Fruit fly (Drosophila melanogaster) whole organism, embryonic: ENCODE measurements around the gene CG32428.

ENCODE experiments used
- Aef1 ChIP-seq: fragments of 200-800 bp; sonication (Bioruptor generic); IDR thresholded peaks from 3 replicates; pipeline ENCODE4 v1.3.6; 2022; ENCODE audit warnings: missing biosample characterization, missing genetic modification characterization
- C15 ChIP-seq: fragments of 200-800 bp; sonication (Bioruptor generic); IDR thresholded peaks from 3 replicates; pipeline ENCODE4 v1.3.6; 2022; ENCODE audit warnings: missing biosample characterization, missing genetic modification characterization
- CG12071 ChIP-seq: fragments of 200-800 bp; sonication (Bioruptor generic); optimal IDR thresholded peaks from 3 replicates; lab custom pipeline; 2018; ENCODE audit warnings: missing biosample characterization, mild to moderate bottlenecking, missing genetic modification characterization
- CG12659 ChIP-seq: fragments of 200-800 bp; sonication (Bioruptor generic); optimal IDR thresholded peaks from 3 replicates; lab custom pipeline; 2017; ENCODE audit warnings: mild to moderate bottlenecking, missing biosample characterization, missing genetic modification reagents, missing genetic modification characterization
- CG13894 ChIP-seq: fragments of 200-800 bp; sonication (Bioruptor generic); optimal IDR thresholded peaks from 3 replicates; lab custom pipeline; 2018; ENCODE audit warnings: missing biosample characterization, mild to moderate bottlenecking, missing genetic modification characterization, moderate library complexity
- CG15601 ChIP-seq: fragments of 200-800 bp; sonication (Bioruptor generic); optimal IDR thresholded peaks from 3 replicates; lab custom pipeline; 2019; ENCODE audit warnings: missing biosample characterization, mild to moderate bottlenecking, missing genetic modification characterization, moderate library complexity
- CG1602 ChIP-seq: fragments of 200-800 bp; sonication (Bioruptor generic); optimal IDR thresholded peaks from 3 replicates; lab custom pipeline; 2016; ENCODE audit warnings: missing biosample characterization, missing genetic modification characterization
- CG17361 ChIP-seq: fragments of 200-800 bp; sonication (Bioruptor generic); IDR thresholded peaks from 3 replicates; pipeline ENCODE4 v1.3.6; 2022; ENCODE audit warnings: missing biosample characterization, missing genetic modification characterization
- CG18476 ChIP-seq: fragments of 200-800 bp; sonication (Bioruptor generic); optimal IDR thresholded peaks from 2 replicates; lab custom pipeline; 2016; ENCODE audit warnings: missing biosample characterization, mild to moderate bottlenecking, missing genetic modification characterization
- CG18599 ChIP-seq: fragments of 200-800 bp; sonication (Bioruptor generic); optimal IDR thresholded peaks from 3 replicates; lab custom pipeline; 2017; ENCODE audit warnings: missing biosample characterization, missing genetic modification characterization, mild to moderate bottlenecking, moderate library complexity, missing genetic modification reagents
- CG30403 ChIP-seq: fragments of 200-800 bp; sonication (Bioruptor generic); optimal IDR thresholded peaks from 3 replicates; lab custom pipeline; 2016; ENCODE audit warnings: missing biosample characterization, missing genetic modification characterization
- CG31224 ChIP-seq: fragments of 200-800 bp; sonication (Bioruptor generic); IDR thresholded peaks from 2 replicates; pipeline ENCODE4 v1.3.6; 2022; ENCODE audit warnings: missing biosample characterization, missing genetic modification characterization
- CG32767 ChIP-seq: fragments of 200-800 bp; sonication (Bioruptor generic); IDR thresholded peaks from 2 replicates; pipeline ENCODE4 v1.3.6; 2022; ENCODE audit warnings: missing biosample characterization, missing genetic modification characterization
- CG34422 ChIP-seq: fragments of 200-800 bp; sonication (Bioruptor generic); IDR thresholded peaks from 3 replicates; pipeline ENCODE4 v1.3.6; 2022; ENCODE audit warnings: missing biosample characterization, missing genetic modification characterization
- CG3847 ChIP-seq: fragments of 200-800 bp; sonication (Bioruptor generic); IDR thresholded peaks from 2 replicates; pipeline ENCODE4 v1.3.6; 2022; ENCODE audit warnings: missing biosample characterization, missing genetic modification characterization
- CG4360 ChIP-seq: fragments of 200-800 bp; sonication (Bioruptor generic); IDR thresholded peaks from 2 replicates; pipeline ENCODE4 v1.3.6; 2022; ENCODE audit warnings: missing biosample characterization, missing genetic modification characterization
- CG8290 ChIP-seq, 3 experiments: fragments of 200-800 bp; sonication (Bioruptor generic); optimal IDR thresholded peaks; 2 replicates each; lab custom pipeline; 2016 to 2019; ENCODE audit warnings: missing biosample characterization in 3 of 3, missing genetic modification characterization in 3 of 3, mild to moderate bottlenecking in 2 of 3, moderate library complexity in 1 of 3
- CG8765 ChIP-seq: fragments of 200-800 bp; sonication (Bioruptor generic); IDR thresholded peaks from 2 replicates; pipeline ENCODE4 v1.3.6; 2022; ENCODE audit warnings: missing biosample characterization, missing genetic modification characterization
- CG9817 ChIP-seq: fragments of 200-800 bp; sonication (Bioruptor generic); optimal IDR thresholded peaks from 2 replicates; lab custom pipeline; 2018; ENCODE audit warnings: missing biosample characterization, mild to moderate bottlenecking, missing genetic modification characterization, moderate library complexity
- Deaf1 ChIP-seq: fragments of 200-800 bp; optimal IDR thresholded peaks from 3 replicates; lab custom pipeline; 2019; ENCODE audit warnings: missing biosample characterization, mild to moderate bottlenecking, missing genetic modification characterization, moderate library complexity
- Dp ChIP-seq: fragments of 200-800 bp; sonication (Bioruptor generic); optimal IDR thresholded peaks from 2 replicates; lab custom pipeline; 2018; ENCODE audit warnings: missing biosample characterization, mild to moderate bottlenecking, missing genetic modification characterization, moderate library complexity
- Eip74EF ChIP-seq, 2 experiments: fragments of 200-800 bp in 1 of 2; fragments of >200 bp in 1 of 2; sonication (Bioruptor generic) in 1 of 2; optimal IDR thresholded peaks; 2 replicates each; lab custom pipeline; 2017 to 2019; ENCODE audit warnings: missing biosample characterization in 2 of 2, missing genetic modification characterization in 2 of 2, mild to moderate bottlenecking in 1 of 2, moderate library complexity in 1 of 2
- Fer1 ChIP-seq: fragments of 200-800 bp; sonication (Bioruptor generic); optimal IDR thresholded peaks from 2 replicates; lab custom pipeline; 2017; ENCODE audit warnings: missing biosample characterization, mild to moderate bottlenecking, missing genetic modification characterization
- GATAe ChIP-seq: fragments of 200-800 bp; sonication (Bioruptor generic); conservative IDR thresholded peaks from 2 replicates; pipeline ENCODE4 v1.3.6; 2022; ENCODE audit warnings: missing biosample characterization, missing genetic modification characterization
- HmgZ ChIP-seq: fragments of 200-800 bp; sonication (Bioruptor generic); optimal IDR thresholded peaks from 2 replicates; lab custom pipeline; 2018; ENCODE audit warnings: missing biosample characterization, mild to moderate bottlenecking, missing genetic modification characterization
- Lhr ChIP-seq: fragments of 200-800 bp; sonication (Bioruptor generic); optimal IDR thresholded peaks from 3 replicates; lab custom pipeline; 2017; ENCODE audit warnings: mild to moderate bottlenecking, missing biosample characterization, missing genetic modification reagents, missing genetic modification characterization
- Meics ChIP-seq: fragments of 200-800 bp; sonication (Bioruptor generic); optimal IDR thresholded peaks from 2 replicates; lab custom pipeline; 2017; ENCODE audit warnings: missing biosample characterization, mild to moderate bottlenecking, missing genetic modification characterization
- Xbp1 ChIP-seq: fragments of 200-800 bp; sonication (Bioruptor generic); optimal IDR thresholded peaks from 3 replicates; lab custom pipeline; 2016; ENCODE audit warnings: missing biosample characterization, mild to moderate bottlenecking, missing genetic modification characterization
- abd-A ChIP-seq: fragments of 200-800 bp; sonication (Bioruptor generic); optimal IDR thresholded peaks from 3 replicates; lab custom pipeline; 2019; ENCODE audit warnings: missing biosample characterization, mild to moderate bottlenecking, missing genetic modification characterization, moderate library complexity
- bbx ChIP-seq: fragments of 200-800 bp; sonication (Bioruptor generic); IDR thresholded peaks from 2 replicates; pipeline ENCODE4 v1.3.6; 2022; ENCODE audit warnings: missing biosample characterization, missing genetic modification characterization; ENCODE audit not compliant: partially characterized antibody
- cg ChIP-seq: fragments of 200-800 bp; sonication (Bioruptor generic); optimal IDR thresholded peaks from 3 replicates; lab custom pipeline; 2019; ENCODE audit warnings: missing biosample characterization, mild to moderate bottlenecking, missing genetic modification characterization, moderate library complexity
- chinmo ChIP-seq: fragments of 200-800 bp; sonication (Bioruptor generic); IDR thresholded peaks from 4 replicates; pipeline ENCODE4 v1.3.6; 2022; ENCODE audit warnings: missing biosample characterization, missing genetic modification characterization; ENCODE audit not compliant: partially characterized antibody
- grau ChIP-seq: fragments of 200-800 bp; optimal IDR thresholded peaks from 3 replicates; lab custom pipeline; 2019; ENCODE audit warnings: missing biosample characterization, mild to moderate bottlenecking, missing genetic modification characterization, moderate library complexity
- gt ChIP-seq: fragments of 200-800 bp; sonication (Bioruptor generic); IDR thresholded peaks from 2 replicates; pipeline ENCODE4 v1.3.6; 2022; ENCODE audit warnings: missing biosample characterization, missing genetic modification characterization
- hth ChIP-seq: fragments of >200 bp; optimal IDR thresholded peaks from 2 replicates; lab custom pipeline; 2017; ENCODE audit warnings: inconsistent platforms
- ind ChIP-seq: fragments of 200-800 bp; sonication (Bioruptor generic); optimal IDR thresholded peaks from 3 replicates; lab custom pipeline; 2016; ENCODE audit warnings: missing biosample characterization, missing genetic modification characterization
- mirr ChIP-seq: fragments of 200-800 bp; sonication (Bioruptor generic); optimal IDR thresholded peaks from 3 replicates; lab custom pipeline; 2018; ENCODE audit warnings: missing biosample characterization, mild to moderate bottlenecking, missing genetic modification characterization
- nmo ChIP-seq: fragments of 200-800 bp; sonication (Bioruptor generic); optimal IDR thresholded peaks from 2 replicates; lab custom pipeline; 2018; ENCODE audit warnings: missing biosample characterization, mild to moderate bottlenecking, missing genetic modification characterization, moderate library complexity
- oc ChIP-seq: fragments of 200-800 bp; sonication (Bioruptor generic); optimal IDR thresholded peaks from 2 replicates; lab custom pipeline; 2018; ENCODE audit warnings: missing biosample characterization, mild to moderate bottlenecking, missing genetic modification characterization, moderate library complexity
- psq ChIP-seq: fragments of 200-800 bp; sonication (Bioruptor generic); optimal IDR thresholded peaks from 2 replicates; lab custom pipeline; 2017; ENCODE audit warnings: missing biosample characterization, missing genetic modification characterization
- run ChIP-seq: fragments of 200-800 bp; sonication (Bioruptor generic); optimal IDR thresholded peaks from 3 replicates; lab custom pipeline; 2018; ENCODE audit warnings: missing biosample characterization, mild to moderate bottlenecking, missing genetic modification characterization
- sd ChIP-seq: fragments of 200-800 bp; sonication (Bioruptor generic); optimal IDR thresholded peaks from 3 replicates; lab custom pipeline; 2018; ENCODE audit warnings: missing biosample characterization, mild to moderate bottlenecking, missing genetic modification characterization, moderate library complexity
- sens ChIP-seq: fragments of 200-800 bp; sonication (Bioruptor generic); peaks from one replicate; lab custom pipeline; 2016; ENCODE audit warnings: missing biosample characterization, missing genetic modification characterization
- slp2 ChIP-seq: fragments of 200-800 bp; sonication (Bioruptor generic); optimal IDR thresholded peaks from 2 replicates; lab custom pipeline; 2016; ENCODE audit warnings: missing biosample characterization, missing genetic modification characterization
- sob ChIP-seq: fragments of 200-800 bp; sonication (Bioruptor generic); IDR thresholded peaks from 2 replicates; pipeline ENCODE4 v1.3.6; 2022; ENCODE audit warnings: missing biosample characterization, missing genetic modification characterization
- sqz ChIP-seq: fragments of 200-800 bp; sonication (Bioruptor generic); optimal IDR thresholded peaks from 3 replicates; lab custom pipeline; 2018; ENCODE audit warnings: missing biosample characterization, mild to moderate bottlenecking, missing genetic modification characterization
- tx ChIP-seq: fragments of 200-800 bp; sonication (Bioruptor generic); optimal IDR thresholded peaks from 2 replicates; lab custom pipeline; 2016; ENCODE audit warnings: missing biosample characterization, missing genetic modification characterization
- wek ChIP-seq: fragments of 200-800 bp; sonication (Bioruptor generic); optimal IDR thresholded peaks from 3 replicates; lab custom pipeline; 2018; ENCODE audit warnings: missing biosample characterization, mild to moderate bottlenecking, missing genetic modification characterization, moderate library complexity
- zen ChIP-seq: fragments of 200-800 bp; sonication (Bioruptor generic); optimal IDR thresholded peaks from 3 replicates; lab custom pipeline; 2018; ENCODE audit warnings: missing biosample characterization, mild to moderate bottlenecking, missing genetic modification characterization, moderate library complexity

Gene CG32428

DNA sequence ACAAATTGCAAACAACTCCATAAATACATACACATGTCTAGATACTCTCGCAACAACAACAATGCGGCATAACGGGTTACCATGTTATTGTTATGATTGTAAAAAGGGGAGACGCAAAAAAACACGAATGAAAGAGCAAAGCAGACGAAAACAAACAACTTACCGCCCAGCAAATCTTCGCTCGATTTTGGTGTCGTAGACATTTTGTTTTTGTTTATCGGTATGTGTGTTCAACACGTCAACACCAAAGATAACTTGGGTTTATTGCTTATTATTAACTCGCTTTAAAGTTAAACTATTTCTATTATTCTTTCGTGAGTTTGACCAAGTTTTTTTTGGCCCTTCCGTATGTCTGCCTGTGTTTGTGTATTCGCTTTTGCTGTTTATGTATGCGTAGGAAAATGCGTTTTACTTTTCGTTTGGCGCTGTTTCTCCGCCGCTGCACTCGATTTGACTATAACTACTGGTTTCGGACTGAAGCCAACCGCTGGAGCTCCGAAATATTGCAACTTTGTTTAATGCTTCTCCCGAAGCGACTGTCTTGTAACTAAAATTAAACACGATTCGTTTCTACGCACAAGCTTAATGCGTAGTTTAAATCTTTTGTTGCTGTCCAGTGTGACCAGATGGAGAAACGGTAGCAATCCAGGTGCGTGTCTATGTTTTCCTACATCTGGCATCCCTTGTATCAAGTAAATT, 45.4 kb upstream of the CG32428 start, which contains the start of gene BNIP3 (continued):
- TF ChIP-seq CG30403 (GFP tag; lab: Kevin White, UChicago) = no peak
- TF ChIP-seq grau = no peak
- TF ChIP-seq CG12071 (GFP tag; lab: Kevin White, UChicago) = no peak
- peak; percentile 67 for TF ChIP-seq sd (tag; lab: Kevin White, UChicago)
- TF ChIP-seq GATAe (GFP tag; lab: Robert Waterston, UW) = no peak
- peak; percentile 17 for TF ChIP-seq CG18599 (GFP tag; lab: Kevin White, UChicago)
- peak; percentile 3 for TF ChIP-seq wek (GFP tag; lab: Kevin White, UChicago)
- no peak for TF ChIP-seq CG18476 (GFP tag; lab: Kevin White, UChicago)
- TF ChIP-seq Fer1 (GFP tag; lab: Kevin White, UChicago) = peak; percentile 6
- TF ChIP-seq Aef1 (GFP tag; lab: Robert Waterston, UW) = peak; percentile 23; the same call in 1 of the 3 replicates
- TF ChIP-seq hth (lab: Kevin White, UChicago) = no peak
- TF ChIP-seq abd-A (tag; lab: Kevin White, UChicago) = peak; percentile 52
- peak; percentile 10 for TF ChIP-seq zen (tag; lab: Kevin White, UChicago)
- TF ChIP-seq nmo (GFP tag; lab: Kevin White, UChicago) = peak; percentile 21
- TF ChIP-seq mirr = peak; percentile 22
- no peak for TF ChIP-seq run (tag; lab: Kevin White, UChicago)
- TF ChIP-seq Meics (GFP tag; lab: Kevin White, UChicago) = no peak
- peak; percentile 69 for TF ChIP-seq sqz (GFP tag; lab: Kevin White, UChicago)
- TF ChIP-seq ind (GFP tag; lab: Kevin White, UChicago) = no peak
- no peak for TF ChIP-seq CG31224 (GFP tag; lab: Robert Waterston, UW)
- TF ChIP-seq CG9817 (tag; lab: Kevin White, UChicago) = no peak
- TF ChIP-seq cg (GFP tag; lab: Kevin White, UChicago) = peak; percentile 77
- TF ChIP-seq Deaf1 (tag; lab: Kevin White, UChicago) = peak; percentile 66
- TF ChIP-seq Xbp1 (GFP tag; lab: Kevin White, UChicago) = peak; percentile 6
- TF ChIP-seq CG32767 = no peak
- TF ChIP-seq CG34422 = peak; percentile 23; the same call in 1 of the 3 replicates
- TF ChIP-seq CG13894 (tag; lab: Kevin White, UChicago) = peak; percentile 50
- no peak for TF ChIP-seq tx (GFP tag; lab: Kevin White, UChicago)
- no peak for TF ChIP-seq CG8290 (GFP tag; optimal IDR thresholded peaks at IDR 0.05; lab: Kevin White, UChicago)
- TF ChIP-seq CG8290 (tag; optimal IDR thresholded peaks at IDR 0.05; lab: Kevin White, UChicago) = peak in 1 of 2 experiments; percentile 68
- TF ChIP-seq chinmo (GFP tag; lab: Robert Waterston, UW) = peak; percentile 85; the same call in 2 of the 4 replicates
- TF ChIP-seq CG17361 (GFP tag; lab: Robert Waterston, UW) = no peak
- peak; percentile 38 for TF ChIP-seq Lhr (GFP tag; lab: Kevin White, UChicago)
- TF ChIP-seq CG12659 = peak; percentile 53
- TF ChIP-seq CG4360 (GFP tag; lab: Robert Waterston, UW) = peak; percentile 72
- TF ChIP-seq sens (GFP tag; lab: Kevin White, UChicago) = peak; percentile 46
- peak in 1 of 2 experiments; percentile 21 for TF ChIP-seq Eip74EF (GFP tag; optimal IDR thresholded peaks at IDR 0.05; lab: Kevin White, UChicago)
- TF ChIP-seq Dp (GFP tag; lab: Kevin White, UChicago) = peak; percentile 78
- no peak for TF ChIP-seq CG8765 (GFP tag; lab: Robert Waterston, UW)
- TF ChIP-seq C15 = no peak
- TF ChIP-seq CG15601 (tag; lab: Kevin White, UChicago) = peak; percentile 11
- TF ChIP-seq HmgZ = peak; percentile 47
- TF ChIP-seq CG1602 (GFP tag; lab: Kevin White, UChicago) = no peak
- peak; percentile 58 for TF ChIP-seq bbx (GFP tag; lab: Robert Waterston, UW)
- TF ChIP-seq oc (tag; lab: Kevin White, UChicago) = peak; percentile 26
- peak; percentile 35; the same call in 1 of the 2 replicates for TF ChIP-seq CG3847
- 0 out of 2 replicates have a peak, but pooled peaks have one; percentile 13 for TF ChIP-seq sob (GFP tag; lab: Robert Waterston, UW)
- TF ChIP-seq psq (GFP tag; lab: Kevin White, UChicago) = peak; percentile 58
- TF ChIP-seq gt (GFP tag; lab: Robert Waterston, UW) = no peak
- TF ChIP-seq slp2 (GFP tag; lab: Kevin White, UChicago) = no peak
